Worm (Caenorhabditis elegans): ENCODE data around the gene ZC404.1.

DNA sequence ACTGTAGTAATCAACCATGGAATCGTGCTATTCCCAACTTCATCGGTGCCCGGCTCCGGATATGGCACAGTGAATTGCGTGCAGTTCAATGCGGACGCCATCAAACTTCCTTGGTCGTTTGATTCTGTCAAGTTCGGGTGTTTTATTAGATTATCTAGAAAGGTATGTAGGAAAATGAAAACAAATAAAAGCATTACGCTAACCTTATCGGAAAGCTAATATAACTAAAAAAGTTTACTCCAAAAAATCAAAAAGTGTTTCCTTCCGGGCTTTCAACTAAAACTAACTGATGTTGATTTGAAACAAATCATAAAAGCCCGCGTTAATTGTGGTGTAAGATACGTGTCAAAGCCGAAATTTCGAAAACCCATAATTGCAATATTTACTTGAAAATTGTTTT is 25.8 kb downstream of the ZC404.1 start, which contains the start of gene dmsr-13:
- no peak for TF ChIP-seq snpc-4 (tag; optimal IDR thresholded peaks at IDR 0.05)
- TF ChIP-seq aha-1 (tag): no peak
- TF ChIP-seq lin-39 (tag; optimal IDR thresholded peaks at IDR 0.05): no peak
- no peak for TF ChIP-seq lin-13 (GFP tag; optimal IDR thresholded peaks at IDR 0.05)
- TF ChIP-seq mep-1 (tag; optimal IDR thresholded peaks at IDR 0.05): no peak
- TF ChIP-seq set-16 (GFP tag; IDR thresholded peaks at IDR 0.05): no peak
- TF ChIP-seq fkh-10 (GFP tag; optimal IDR thresholded peaks at IDR 0.05): no peak
- no peak for TF ChIP-seq unc-62 (GFP tag; optimal IDR thresholded peaks at IDR 0.05 in 1 of 2)
- no peak for TF ChIP-seq unc-62 (tag; optimal IDR thresholded peaks at IDR 0.05)
- no peak for TF ChIP-seq jun-1 (tag; optimal IDR thresholded peaks at IDR 0.05)
- TF ChIP-seq lin-38 (GFP tag; IDR thresholded peaks at IDR 0.05): no peak
- no peak for TF ChIP-seq arid-1 (GFP tag; conservative IDR thresholded peaks at IDR 0.05)
- no peak for TF ChIP-seq spr-1 (tag; optimal IDR thresholded peaks at IDR 0.05)
- no peak for TF ChIP-seq nhr-10 (tag; optimal IDR thresholded peaks at IDR 0.05)
- TF ChIP-seq nhr-28 (tag; optimal IDR thresholded peaks at IDR 0.05): no peak

Measured in whole organism, L4 larva.